Fruit fly (Drosophila melanogaster): Measurements from ENCODE around the gene Antp.

DNA sequence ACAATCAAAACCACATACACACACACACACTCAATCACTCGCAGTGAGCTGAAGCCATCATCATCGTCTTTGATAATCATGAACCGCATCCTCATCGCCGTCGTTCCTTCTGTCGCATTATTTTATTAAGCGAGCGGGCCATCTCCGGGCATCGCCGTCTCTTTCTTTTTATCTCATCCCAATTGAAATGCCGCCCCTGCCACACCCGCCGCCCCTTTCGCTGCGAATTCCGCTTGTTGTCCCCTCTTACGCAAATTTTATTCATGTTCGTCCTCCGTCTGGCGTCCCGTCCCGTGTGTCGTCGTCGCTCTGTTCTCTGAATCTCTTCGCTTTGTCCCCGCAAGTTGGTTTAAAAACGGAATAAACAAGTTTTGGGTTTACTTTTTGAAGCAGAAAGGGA is 75.8 kb downstream of the Antp start:
- TF ChIP-seq CG8478 (optimal IDR thresholded peaks at IDR 0.05) (no peak), CTCF (optimal IDR thresholded peaks at IDR 0.05) (no peak)

All from S2 (cell line).